Fruit fly (Drosophila melanogaster) whole organism, wandering third instar larva: ENCODE measurements around the gene Ubc84D.

ENCODE experiments used
- CG9705 ChIP-seq: fragments of 200-800 bp; sonication (Bioruptor generic); optimal IDR thresholded peaks from 2 replicates; lab custom pipeline; 2018; ENCODE audit warnings: missing biosample characterization, mild to moderate bottlenecking, missing genetic modification characterization
- CrebA ChIP-seq: fragments of 200-800 bp; sonication (Bioruptor generic); optimal IDR thresholded peaks from 2 replicates; lab custom pipeline; 2016; ENCODE audit warnings: missing biosample characterization, mild to moderate bottlenecking, missing genetic modification characterization, borderline replicate concordance
- Dfd ChIP-seq: fragments of >200 bp; optimal IDR thresholded peaks from 2 replicates; lab custom pipeline; 2017; ENCODE audit warnings: missing biosample characterization, missing genetic modification characterization
- Mio ChIP-seq: sonication (Bioruptor generic); optimal IDR thresholded peaks from 2 replicates; lab custom pipeline; 2016; ENCODE audit warnings: missing biosample characterization, missing genetic modification characterization
- OdsH ChIP-seq: fragments of 200-800 bp; sonication (Bioruptor generic); optimal IDR thresholded peaks from 2 replicates; lab custom pipeline; 2016; ENCODE audit warnings: missing biosample characterization, mild to moderate bottlenecking, missing genetic modification characterization
- Vsx2 ChIP-seq: fragments of 200-300, 225-300 bp; sonication (Bioruptor generic); optimal IDR thresholded peaks from 2 replicates; lab custom pipeline; 2018; ENCODE audit warnings: missing biosample characterization, missing genetic modification characterization; ENCODE audit not compliant: partially characterized antibody
- br ChIP-seq: fragments of 200-800 bp; sonication (Bioruptor generic); optimal IDR thresholded peaks from 2 replicates; lab custom pipeline; 2016; ENCODE audit warnings: missing biosample characterization, missing genetic modification characterization
- dmrt93B ChIP-seq: fragments of 200-800 bp; sonication (Bioruptor generic); optimal IDR thresholded peaks from 2 replicates; lab custom pipeline; 2018; ENCODE audit warnings: missing biosample characterization, mild to moderate bottlenecking, missing genetic modification characterization
- pan ChIP-seq: fragments of >200 bp; optimal IDR thresholded peaks from 2 replicates; lab custom pipeline; 2017
- psq ChIP-seq: fragments of 200-800 bp; sonication (Bioruptor generic); optimal IDR thresholded peaks from 3 replicates; lab custom pipeline; 2017; ENCODE audit warnings: missing biosample characterization, mild to moderate bottlenecking, missing genetic modification characterization, moderate library complexity
- tai ChIP-seq: sonication (Bioruptor generic); optimal IDR thresholded peaks from 2 replicates; lab custom pipeline; 2016; ENCODE audit warnings: missing biosample characterization, missing genetic modification characterization
- usp ChIP-seq: fragments of >200 bp; optimal IDR thresholded peaks from 2 replicates; lab custom pipeline; 2017; ENCODE audit warnings: missing biosample characterization, missing genetic modification characterization
- woc ChIP-seq: sonication (Bioruptor generic); optimal IDR thresholded peaks from 2 replicates; lab custom pipeline; 2016; ENCODE audit warnings: missing biosample characterization, mild to moderate bottlenecking, missing genetic modification characterization

DNA sequence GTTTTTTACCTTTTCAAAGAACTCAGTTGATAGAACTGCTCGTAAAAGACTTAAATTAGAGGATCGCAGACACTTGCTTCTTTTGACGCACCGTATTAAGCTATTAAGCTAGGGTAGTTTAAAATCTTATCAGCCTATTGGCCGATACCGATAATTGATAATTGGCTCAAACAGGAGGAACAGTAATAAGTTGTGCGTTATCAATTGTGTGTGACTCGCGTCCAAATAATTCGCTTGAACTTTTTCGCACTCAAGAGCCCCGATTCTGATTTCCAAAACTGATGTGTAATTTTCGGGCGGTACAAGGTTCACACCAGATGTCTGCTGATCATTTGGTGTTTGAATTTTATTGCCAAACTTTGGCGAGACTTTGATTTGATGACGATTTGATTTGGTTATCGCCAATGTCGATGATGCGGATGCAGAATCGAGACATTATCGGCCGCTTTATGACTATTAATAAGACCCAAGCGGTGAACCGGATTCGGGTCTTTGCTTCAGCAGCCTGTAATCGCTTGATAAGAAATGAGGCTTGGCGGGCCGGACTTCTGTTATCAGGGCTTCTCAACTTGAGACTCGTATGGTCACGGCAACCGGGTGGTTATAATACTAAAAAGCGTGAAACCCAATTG is 4.9 kb downstream of the Ubc84D start:
- TF ChIP-seq Vsx2 (GFP tag; lab: Kevin White, UChicago): no peak
- no peak for TF ChIP-seq CrebA (GFP tag; lab: Kevin White, UChicago)
- no peak for TF ChIP-seq woc (GFP tag; lab: Kevin White, UChicago)
- TF ChIP-seq usp (GFP tag; lab: Kevin White, UChicago): no peak
- no peak for TF ChIP-seq pan (lab: Kevin White, UChicago)
- no peak for TF ChIP-seq CG9705
- no peak for TF ChIP-seq dmrt93B (GFP tag; lab: Kevin White, UChicago)
- no peak for TF ChIP-seq OdsH
- no peak for TF ChIP-seq br (GFP tag; lab: Kevin White, UChicago)
- TF ChIP-seq tai (GFP tag; lab: Kevin White, UChicago): no peak
- TF ChIP-seq Dfd (GFP tag; lab: Kevin White, UChicago): no peak
- TF ChIP-seq psq (GFP tag; lab: Kevin White, UChicago): no peak
- no peak for TF ChIP-seq Mio
